Worm (Caenorhabditis elegans): ENCODE measurements around the gene F54H12.7.

Gene F54H12.7

ce11 chrIII:7978289-7978688, 9.1 kb downstream of the F54H12.7 start:
- no peak for TF ChIP-seq med-1 (GFP tag; optimal IDR thresholded peaks at IDR 0.05; ENCODE audit: insufficient read depth)
- TF ChIP-seq tab-1 (GFP tag; IDR thresholded peaks at IDR 0.05) = no peak
- TF ChIP-seq ztf-23 (GFP tag; IDR thresholded peaks at IDR 0.05) = no peak
- TF ChIP-seq ref-1 (GFP tag; conservative IDR thresholded peaks at IDR 0.05) = no peak
- TF ChIP-seq T22C8.4 (GFP tag; IDR thresholded peaks at IDR 0.05) = no peak
- TF ChIP-seq ztf-29 (GFP tag; IDR thresholded peaks at IDR 0.05) = no peak

- TF ChIP-seq med-1 (GFP tag; optimal IDR thresholded peaks at IDR 0.05; ENCODE audit: insufficient read depth) (no peak), klf-2 (GFP tag; conservative IDR thresholded peaks at IDR 0.05) (no peak), flt-1 (GFP tag; IDR thresholded peaks at IDR 0.05) (no peak), ztf-23 (GFP tag; IDR thresholded peaks at IDR 0.05) (no peak), ztf-29 (GFP tag; IDR thresholded peaks at IDR 0.05) (no peak), tab-1 (GFP tag; IDR thresholded peaks at IDR 0.05) (no peak), cog-1 (tag; optimal IDR thresholded peaks at IDR 0.05) (no peak), ref-1 (GFP tag; conservative IDR thresholded peaks at IDR 0.05) (no peak), T22C8.4 (GFP tag; IDR thresholded peaks at IDR 0.05) (no peak)
Observed at ce11 chrIII:7978723-7979122, 9.6 kb downstream of the F54H12.7 start.

ce11 chrIII:7979659-7980058, 10.5 kb downstream of the F54H12.7 start, which contains the start of gene clp-1:
Gene clp-1, plus strand, starts transcription at chrIII:7979959.
- TF ChIP-seq med-1 (GFP tag; optimal IDR thresholded peaks at IDR 0.05; ENCODE audit: insufficient read depth) (no peak), ztf-29 (GFP tag; IDR thresholded peaks at IDR 0.05) (no peak)

ce11 chrIII:7981233-7981632, 12.1 kb downstream of the F54H12.7 start:
- TF ChIP-seq med-1 (GFP tag; optimal IDR thresholded peaks at IDR 0.05; ENCODE audit: insufficient read depth) = no peak
- TF ChIP-seq klf-2 (GFP tag; conservative IDR thresholded peaks at IDR 0.05) = no peak
- no peak for TF ChIP-seq tab-1 (GFP tag; IDR thresholded peaks at IDR 0.05)
- no peak for TF ChIP-seq flt-1 (GFP tag; IDR thresholded peaks at IDR 0.05)
- TF ChIP-seq cog-1 (tag; optimal IDR thresholded peaks at IDR 0.05) = no peak
- no peak for TF ChIP-seq ztf-23 (GFP tag; IDR thresholded peaks at IDR 0.05)
- no peak for TF ChIP-seq T22C8.4 (GFP tag; IDR thresholded peaks at IDR 0.05)
- no peak for TF ChIP-seq ztf-29 (GFP tag; IDR thresholded peaks at IDR 0.05)
- no peak for TF ChIP-seq ref-1 (GFP tag; conservative IDR thresholded peaks at IDR 0.05)

ce11 chrIII:7981938-7982337, 12.8 kb downstream of the F54H12.7 start:
- TF ChIP-seq ztf-23 (GFP tag; IDR thresholded peaks at IDR 0.05) (no peak), med-1 (GFP tag; optimal IDR thresholded peaks at IDR 0.05; ENCODE audit: insufficient read depth) (no peak), T22C8.4 (GFP tag; IDR thresholded peaks at IDR 0.05) (no peak), ref-1 (GFP tag; conservative IDR thresholded peaks at IDR 0.05) (no peak), ztf-29 (GFP tag; IDR thresholded peaks at IDR 0.05) (no peak), cog-1 (tag; optimal IDR thresholded peaks at IDR 0.05) (no peak), flt-1 (GFP tag; IDR thresholded peaks at IDR 0.05) (no peak), tab-1 (GFP tag; IDR thresholded peaks at IDR 0.05) (no peak)

ce11 chrIII:7986585-7987171, 17.5 kb downstream of the F54H12.7 start, which contains the start of gene hrpk-2:
Gene hrpk-2, plus strand, starts transcription at chrIII:7987121.
- TF ChIP-seq klf-2 (GFP tag; conservative IDR thresholded peaks at IDR 0.05) (no peak), flt-1 (GFP tag; IDR thresholded peaks at IDR 0.05) (no peak), tab-1 (GFP tag; IDR thresholded peaks at IDR 0.05) (no peak), cog-1 (tag; optimal IDR thresholded peaks at IDR 0.05) (no peak), ztf-29 (GFP tag; IDR thresholded peaks at IDR 0.05) (no peak), ref-1 (GFP tag; conservative IDR thresholded peaks at IDR 0.05) (no peak), med-1 (GFP tag; optimal IDR thresholded peaks at IDR 0.05; ENCODE audit: insufficient read depth) (no peak), T22C8.4 (GFP tag; IDR thresholded peaks at IDR 0.05) (no peak), ztf-23 (GFP tag; IDR thresholded peaks at IDR 0.05) (no peak)

ce11 chrIII:7996353-7996752, 27.2 kb downstream of the F54H12.7 start, which contains the start of gene npr-17:
Gene npr-17, minus strand, starts transcription at chrIII:7996453.
- TF ChIP-seq med-1 (GFP tag; optimal IDR thresholded peaks at IDR 0.05; ENCODE audit: insufficient read depth) = no peak
- no peak for TF ChIP-seq T22C8.4 (GFP tag; IDR thresholded peaks at IDR 0.05)
- TF ChIP-seq ztf-29 (GFP tag; IDR thresholded peaks at IDR 0.05) = no peak
- no peak for TF ChIP-seq cog-1 (tag; optimal IDR thresholded peaks at IDR 0.05)
- no peak for TF ChIP-seq ref-1 (GFP tag; conservative IDR thresholded peaks at IDR 0.05)
- no peak for TF ChIP-seq klf-2 (GFP tag; conservative IDR thresholded peaks at IDR 0.05)
- no peak for TF ChIP-seq ztf-23 (GFP tag; IDR thresholded peaks at IDR 0.05)
- no peak for TF ChIP-seq flt-1 (GFP tag; IDR thresholded peaks at IDR 0.05)

ce11 chrIII:7997447-7998046, 28.4 kb downstream of the F54H12.7 start:
- TF ChIP-seq flt-1 (GFP tag; IDR thresholded peaks at IDR 0.05) = no peak

- no peak for TF ChIP-seq klf-2 (GFP tag; conservative IDR thresholded peaks at IDR 0.05)
- no peak for TF ChIP-seq flt-1 (GFP tag; IDR thresholded peaks at IDR 0.05)
- no peak for TF ChIP-seq ztf-23 (GFP tag; IDR thresholded peaks at IDR 0.05)
- no peak for TF ChIP-seq ref-1 (GFP tag; conservative IDR thresholded peaks at IDR 0.05)
- TF ChIP-seq tab-1 (GFP tag; IDR thresholded peaks at IDR 0.05) = no peak
- TF ChIP-seq ztf-29 (GFP tag; IDR thresholded peaks at IDR 0.05) = no peak
- TF ChIP-seq cog-1 (tag; optimal IDR thresholded peaks at IDR 0.05) = no peak
- TF ChIP-seq T22C8.4 (GFP tag; IDR thresholded peaks at IDR 0.05) = no peak
- TF ChIP-seq med-1 (GFP tag; optimal IDR thresholded peaks at IDR 0.05; ENCODE audit: insufficient read depth) = no peak
Observed at ce11 chrIII:8001557-8001956, 32.4 kb downstream of the F54H12.7 start.

- TF ChIP-seq ztf-23 (GFP tag; IDR thresholded peaks at IDR 0.05) (no peak), tab-1 (GFP tag; IDR thresholded peaks at IDR 0.05) (no peak), flt-1 (GFP tag; IDR thresholded peaks at IDR 0.05) (no peak), ztf-29 (GFP tag; IDR thresholded peaks at IDR 0.05) (no peak), klf-2 (GFP tag; conservative IDR thresholded peaks at IDR 0.05) (no peak), cog-1 (tag; optimal IDR thresholded peaks at IDR 0.05) (no peak), T22C8.4 (GFP tag; IDR thresholded peaks at IDR 0.05) (no peak), ref-1 (GFP tag; conservative IDR thresholded peaks at IDR 0.05) (no peak), med-1 (GFP tag; optimal IDR thresholded peaks at IDR 0.05; ENCODE audit: insufficient read depth) (no peak)
Observed at ce11 chrIII:8004091-8004490, 34.9 kb downstream of the F54H12.7 start, which contains the start of gene C06G4.6. Gene C06G4.6, plus strand, starts transcription at chrIII:8004391.

Data from whole organism, midembryonic.